Worm (Caenorhabditis elegans) whole organism, mixed stage, embryonic: ENCODE measurements around the gene C25E10.8.

ENCODE experiments used
- blmp-1 ChIP-seq: fragments of 150-350 bp; optimal IDR thresholded peaks from 2 replicates; lab custom pipeline; 2014; ENCODE audit warnings: missing biosample characterization, missing genetic modification characterization
- ceh-83 ChIP-seq: fragments of 200-800 bp; sonication (Bioruptor generic); optimal IDR thresholded peaks from 2 replicates; lab custom pipeline; 2018; ENCODE audit warnings: mild to moderate bottlenecking, missing genetic modification characterization, missing compliant biosample characterization
- elt-1 ChIP-seq: sonication (generic microtip); optimal IDR thresholded peaks from 2 replicates; lab custom pipeline; 2017; ENCODE audit warnings: missing genetic modification characterization, mild to moderate bottlenecking, missing compliant biosample characterization, antibody characterized with exemption, moderate library complexity, borderline replicate concordance; ENCODE audit not compliant: insufficient read depth
- ham-2 ChIP-seq: fragments of 200-800 bp; sonication (Bioruptor generic); optimal IDR thresholded peaks from 2 replicates; lab custom pipeline; 2018; ENCODE audit warnings: mild to moderate bottlenecking, missing genetic modification characterization, missing compliant biosample characterization
- mab-5 ChIP-seq: fragments of 150-350 bp; optimal IDR thresholded peaks from 2 replicates; lab custom pipeline; 2014; ENCODE audit warnings: missing biosample characterization, missing genetic modification characterization
- nhr-12 ChIP-seq: fragments of 150-350 bp; optimal IDR thresholded peaks from 2 replicates; lab custom pipeline; 2014; ENCODE audit warnings: missing biosample characterization, missing genetic modification characterization
- nhr-237 ChIP-seq: fragments of 150-350 bp; optimal IDR thresholded peaks from 2 replicates; lab custom pipeline; 2014; ENCODE audit warnings: missing biosample characterization, missing genetic modification characterization
- nhr-28 ChIP-seq: fragments of 150-350 bp; optimal IDR thresholded peaks from 2 replicates; lab custom pipeline; 2014; ENCODE audit warnings: missing biosample characterization, missing genetic modification characterization
- nhr-76 ChIP-seq: sonication (generic microtip); optimal IDR thresholded peaks from 2 replicates; lab custom pipeline; 2017; ENCODE audit warnings: missing biosample characterization, missing genetic modification characterization
- pha-4 ChIP-seq: fragments of 150-350 bp; optimal IDR thresholded peaks from 2 replicates; lab custom pipeline; 2018; ENCODE audit warnings: missing biosample characterization, missing genetic modification reagents, missing genetic modification characterization
- snpc-4 ChIP-seq: fragments of 150-350 bp; optimal IDR thresholded peaks from 2 replicates; lab custom pipeline; 2014; ENCODE audit warnings: missing biosample characterization, missing genetic modification characterization
- unc-39 ChIP-seq: fragments of 150-350 bp; optimal IDR thresholded peaks from 2 replicates; lab custom pipeline; 2014; ENCODE audit warnings: missing biosample characterization, missing genetic modification characterization
- unc-62 ChIP-seq: fragments of 150-350 bp; optimal IDR thresholded peaks from 2 replicates; lab custom pipeline; 2014; ENCODE audit warnings: missing biosample characterization, missing genetic modification reagents, missing genetic modification characterization

DNA sequence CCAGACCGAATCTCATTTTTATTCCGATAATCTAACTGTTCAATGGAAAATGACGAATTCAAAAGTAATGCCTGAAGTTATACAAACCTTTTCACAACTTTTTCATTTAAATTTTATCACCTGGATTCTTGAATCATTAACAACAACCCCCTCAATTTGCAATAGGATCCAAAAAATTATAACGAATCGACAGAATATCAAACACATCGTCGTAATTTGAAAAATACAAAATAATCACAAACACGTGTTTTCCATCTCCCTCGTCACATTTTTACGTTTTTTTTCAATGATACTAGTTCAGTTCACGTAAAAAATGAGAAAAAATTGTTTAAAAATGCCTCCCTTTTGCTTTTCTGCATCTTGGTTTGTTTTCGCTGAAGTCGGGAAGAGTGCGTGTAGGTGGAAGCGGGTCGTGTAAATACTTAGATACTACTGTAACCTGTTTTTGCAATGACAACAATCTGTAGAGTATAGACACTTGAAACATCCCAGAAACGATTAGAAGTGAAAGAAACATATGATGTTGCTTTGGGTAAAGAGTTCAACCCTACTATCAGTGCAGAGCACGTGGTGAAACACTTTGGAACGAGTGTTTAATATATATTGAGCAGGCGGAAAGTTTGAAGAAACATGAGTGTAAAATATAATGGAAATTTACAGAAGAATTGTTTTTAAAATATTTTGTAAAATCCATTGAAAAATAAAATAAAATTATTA, 19.6 kb upstream of the C25E10.8 start, which contains the start of gene oac-50:
- TF ChIP-seq unc-62 (no peak), ceh-83 (GFP tag; lab: Kevin White, UChicago) (no peak), ham-2 (no peak), blmp-1 (tag; lab: Kevin White, UChicago) (no peak), nhr-237 (tag; lab: Kevin White, UChicago) (no peak), unc-39 (tag; lab: Kevin White, UChicago) (no peak), elt-1 (tag; lab: Kevin White, UChicago) (no peak), nhr-12 (tag; lab: Kevin White, UChicago) (no peak), snpc-4 (tag; lab: Kevin White, UChicago) (no peak), nhr-28 (tag; lab: Kevin White, UChicago) (no peak), mab-5 (no peak), pha-4 (tag; lab: Kevin White, UChicago) (no peak), nhr-76 (tag; lab: Kevin White, UChicago) (no peak)
